Fruit fly (Drosophila melanogaster) whole organism, wandering third instar larva: ENCODE results near the gene CG34155.

Experiments used
- CrebA ChIP-seq: fragments of 200-800 bp; sonication (Bioruptor generic); optimal IDR thresholded peaks from 2 replicates; lab custom pipeline; 2016; ENCODE audit warnings: missing biosample characterization, mild to moderate bottlenecking, missing genetic modification characterization, borderline replicate concordance
- Dfd ChIP-seq: fragments of >200 bp; optimal IDR thresholded peaks from 2 replicates; lab custom pipeline; 2017; ENCODE audit warnings: missing biosample characterization, missing genetic modification characterization
- GATAd ChIP-seq: sonication (Bioruptor generic); optimal IDR thresholded peaks from 2 replicates; lab custom pipeline; 2016; ENCODE audit warnings: missing biosample characterization, missing genetic modification characterization
- Mio ChIP-seq: sonication (Bioruptor generic); optimal IDR thresholded peaks from 2 replicates; lab custom pipeline; 2016; ENCODE audit warnings: missing biosample characterization, missing genetic modification characterization
- dl ChIP-seq, 2 experiments: fragments of 175-275, 200-275 bp in 1 of 2; fragments of 200-275 bp in 1 of 2; sonication (Bioruptor generic); optimal IDR thresholded peaks; lab custom pipeline; 2018; ENCODE audit warnings: mild to moderate bottlenecking in 2 of 2, missing biosample characterization in 2 of 2, missing genetic modification characterization in 2 of 2, moderate library complexity in 2 of 2; ENCODE audit not compliant: partially characterized antibody in 2 of 2, insufficient read depth in 1 of 2
- dmrt93B ChIP-seq: fragments of 200-800 bp; sonication (Bioruptor generic); optimal IDR thresholded peaks from 2 replicates; lab custom pipeline; 2018; ENCODE audit warnings: missing biosample characterization, mild to moderate bottlenecking, missing genetic modification characterization
- ey ChIP-seq: fragments of 200-800 bp; sonication (Bioruptor generic); optimal IDR thresholded peaks from 2 replicates; lab custom pipeline; 2016; ENCODE audit warnings: missing biosample characterization, missing genetic modification characterization
- fru ChIP-seq: fragments of 200-800 bp; sonication (Bioruptor generic); optimal IDR thresholded peaks from 3 replicates; lab custom pipeline; 2016; ENCODE audit warnings: missing biosample characterization, mild to moderate bottlenecking, missing genetic modification characterization
- h ChIP-seq: fragments of 200-800 bp; sonication (Bioruptor generic); optimal IDR thresholded peaks from 3 replicates; lab custom pipeline; 2016; ENCODE audit warnings: missing biosample characterization, mild to moderate bottlenecking, missing genetic modification characterization
- psq ChIP-seq: fragments of 200-800 bp; sonication (Bioruptor generic); optimal IDR thresholded peaks from 3 replicates; lab custom pipeline; 2017; ENCODE audit warnings: missing biosample characterization, mild to moderate bottlenecking, missing genetic modification characterization, moderate library complexity
- sv ChIP-seq: fragments of 200-800 bp; sonication (Bioruptor generic); optimal IDR thresholded peaks from 3 replicates; lab custom pipeline; 2016; ENCODE audit warnings: missing biosample characterization, missing genetic modification characterization

DNA sequence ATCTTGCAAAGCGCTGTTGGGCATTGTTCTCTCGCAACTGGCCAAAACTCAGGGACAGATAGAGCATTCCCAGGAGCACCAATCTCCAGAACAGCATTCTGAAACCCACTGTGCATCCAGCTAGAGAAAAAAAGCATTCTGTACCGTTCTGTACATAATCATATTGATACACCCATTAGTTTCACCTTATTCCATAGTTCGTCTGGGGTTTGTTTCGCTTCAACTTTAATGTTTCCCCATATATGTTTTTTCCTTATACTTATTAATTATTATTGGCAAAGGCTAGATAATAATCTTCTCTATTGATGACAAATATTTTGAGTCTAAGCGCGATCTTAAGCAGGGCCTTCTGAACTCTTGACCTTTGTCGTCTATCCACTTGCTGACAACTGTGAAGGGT is 47.9 kb downstream of the CG34155 start, which contains the start of gene PH4alphaNE2:
- TF ChIP-seq CrebA, result no peak
- no peak for TF ChIP-seq GATAd
- TF ChIP-seq ey (GFP tag; lab: Kevin White, UChicago), result no peak
- no peak for TF ChIP-seq psq
- no peak for TF ChIP-seq dl (GFP tag; optimal IDR thresholded peaks at IDR 0.05; lab: Kevin White, UChicago; ENCODE audit: insufficient read depth in 1 of 2, partially characterized antibody in 2 of 2)
- TF ChIP-seq sv (GFP tag; lab: Kevin White, UChicago), result no peak
- no peak for TF ChIP-seq h (GFP tag; lab: Kevin White, UChicago)
- TF ChIP-seq Mio (GFP tag; lab: Kevin White, UChicago), result no peak
- TF ChIP-seq dmrt93B, result no peak
- TF ChIP-seq fru (GFP tag; lab: Kevin White, UChicago), result no peak
- no peak for TF ChIP-seq Dfd
